Worm (Caenorhabditis elegans): ENCODE data around the gene K07E8.7.

The K07E8.7 gene

DNA sequence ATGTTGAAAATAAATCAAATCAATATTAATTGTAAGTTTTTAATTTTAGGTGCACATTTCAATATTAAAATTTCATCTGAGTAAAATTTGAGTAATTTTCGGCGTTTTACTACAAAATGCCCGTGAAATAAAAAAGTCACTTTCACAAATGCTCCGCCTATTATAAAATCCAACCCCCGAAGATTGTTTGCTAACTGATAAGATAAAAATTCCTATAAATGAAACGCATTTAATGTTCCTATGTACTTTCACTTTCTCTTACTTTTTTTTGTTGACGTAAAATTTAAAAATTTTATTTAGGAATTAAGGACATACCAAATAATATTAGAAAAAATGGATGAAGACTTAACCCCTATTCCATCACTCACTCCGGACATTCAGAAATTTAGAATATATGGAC is 8.2 kb upstream of the K07E8.7 start, which contains the start of gene sdz-24:
TSS of gene sdz-24 (plus strand) at position 301 of the 400 bp plus-strand sequence.
- no peak for TF ChIP-seq aha-1 (tag)

DNA sequence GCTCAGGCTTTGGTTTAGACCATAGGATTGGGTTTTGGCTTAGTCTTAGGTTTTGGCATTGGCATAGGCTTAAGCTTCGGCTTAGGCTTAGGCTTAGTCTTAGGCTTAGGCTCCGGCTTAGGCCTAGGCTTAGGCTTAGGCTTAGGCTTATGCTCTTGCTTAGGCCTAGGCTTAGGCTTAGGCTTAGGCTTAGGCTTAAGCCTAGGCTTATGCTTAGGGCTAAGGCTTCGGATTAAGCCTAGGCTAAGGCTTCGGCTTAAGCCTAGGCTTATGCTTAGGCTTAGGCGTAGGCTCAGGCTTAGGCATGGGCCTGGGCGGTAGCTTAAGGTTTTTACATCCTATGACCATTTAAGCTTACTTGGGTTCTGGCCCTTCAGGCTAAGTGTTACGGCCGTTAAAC is 1.2 kb upstream of the K07E8.7 start:
- TF ChIP-seq nhr-76 (tag; optimal IDR thresholded peaks at IDR 0.05) (no peak), unc-62 (GFP tag; optimal IDR thresholded peaks at IDR 0.05 in 1 of 2) (peak in 1 of 2 experiments; percentile 12), unc-62 (tag; optimal IDR thresholded peaks at IDR 0.05) (no peak), lin-1 (GFP tag; IDR thresholded peaks at IDR 0.05) (no peak)

DNA sequence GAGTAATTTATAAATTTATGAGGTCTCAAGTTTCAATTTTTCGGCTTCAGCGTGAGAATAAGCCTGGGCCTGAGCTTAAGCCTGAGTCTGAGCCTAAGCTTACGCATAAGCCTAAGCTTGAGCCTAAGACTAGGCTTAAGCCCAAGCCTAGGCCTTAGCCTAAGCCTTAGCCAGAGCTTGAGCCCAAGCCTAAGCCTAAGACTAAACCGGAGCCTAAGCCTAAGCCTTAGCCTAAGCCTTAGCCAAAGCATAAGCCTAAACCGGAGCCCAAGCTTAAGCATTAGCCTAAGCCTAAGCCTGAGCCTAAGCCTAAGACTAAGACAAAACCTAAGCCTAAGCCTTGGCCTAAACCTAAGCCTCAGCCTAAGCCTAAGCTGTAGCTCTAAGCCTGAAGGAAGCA is 6.4 kb downstream of the K07E8.7 start:
- TF ChIP-seq dmd-8 (GFP tag; IDR thresholded peaks at IDR 0.05) (no peak), lin-38 (GFP tag; IDR thresholded peaks at IDR 0.05) (no peak), hmg-1.1 (GFP tag; IDR thresholded peaks at IDR 0.05) (no peak), nhr-11 (tag; optimal IDR thresholded peaks at IDR 0.05) (no peak), F26F4.8 (GFP tag; conservative IDR thresholded peaks at IDR 0.05) (no peak)

DNA sequence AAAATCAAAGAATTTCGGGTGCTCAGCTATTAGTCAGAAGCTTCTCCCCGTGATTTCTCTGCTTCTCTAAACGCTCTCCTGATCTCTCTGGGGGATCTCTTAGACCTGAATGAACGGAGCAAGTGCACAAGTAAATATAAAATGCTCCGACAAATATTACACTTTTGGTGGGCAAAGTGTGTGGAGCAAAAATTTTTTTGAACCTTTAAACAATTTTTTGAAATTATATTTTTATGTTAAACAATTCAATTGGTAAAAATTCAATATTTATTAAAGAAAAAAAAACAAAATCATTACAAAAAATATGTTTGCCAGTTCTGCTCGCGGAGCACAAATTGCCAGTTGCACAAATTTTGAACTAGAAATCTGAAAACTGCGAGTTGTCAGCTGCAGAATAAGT is 10.7 kb downstream of the K07E8.7 start, which contains the start of gene K07E8.6:
TSS of gene K07E8.6 (minus strand) at position 101 of the 400 bp plus-strand sequence.
- TF ChIP-seq ceh-32 (tag; optimal IDR thresholded peaks at IDR 0.05; ENCODE audit: poor library complexity) (no peak), tra-1 (GFP tag; IDR thresholded peaks at IDR 0.05) (no peak), ceh-44 (GFP tag; IDR thresholded peaks at IDR 0.05) (no peak), cey-2 (tag; optimal IDR thresholded peaks at IDR 0.05; ENCODE audit: borderline replicate concordance, insufficient read depth) (no peak), lin-13 (GFP tag; optimal IDR thresholded peaks at IDR 0.05) (no peak), hlh-11 (tag; optimal IDR thresholded peaks at IDR 0.05) (no peak), nhr-6 (tag; optimal IDR thresholded peaks at IDR 0.05) (no peak), ceh-82 (tag; optimal IDR thresholded peaks at IDR 0.05) (no peak), unc-39 (tag; optimal IDR thresholded peaks at IDR 0.05) (no peak), skn-1 (tag; optimal IDR thresholded peaks at IDR 0.05) (no peak), zfp-3 (GFP tag; conservative IDR thresholded peaks at IDR 0.05) (no peak), R02D3.7 (tag; optimal IDR thresholded peaks at IDR 0.05) (no peak), nhr-111 (GFP tag; optimal IDR thresholded peaks at IDR 0.05) (no peak), fos-1 (tag; optimal IDR thresholded peaks at IDR 0.05) (no peak)

DNA sequence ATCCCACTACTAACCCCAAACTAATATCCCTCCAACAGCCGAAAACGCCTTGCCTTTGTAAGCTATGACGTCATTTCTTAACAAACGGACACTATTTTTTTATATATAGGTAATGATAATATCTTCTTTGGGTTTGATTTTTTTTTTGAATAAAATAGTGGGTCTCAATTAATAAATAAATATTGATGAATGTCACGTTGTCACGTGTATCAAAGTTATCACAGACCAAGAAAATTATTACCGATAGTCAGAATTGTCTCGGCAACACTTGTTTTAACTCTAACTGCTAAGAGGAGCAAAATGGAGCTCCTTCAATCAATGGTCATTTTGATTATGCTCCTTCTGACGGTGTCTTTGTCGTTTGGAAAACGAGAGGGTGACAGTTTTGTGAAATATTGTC is 16.2 kb downstream of the K07E8.7 start, which contains the start of gene T04B8.1:
TSS of gene T04B8.1 (plus strand) at position 301 of the 400 bp plus-strand sequence.
- TF ChIP-seq aha-1 (tag) (peak; percentile 29), mep-1 (tag; optimal IDR thresholded peaks at IDR 0.05) (no peak), madf-5 (GFP tag; IDR thresholded peaks at IDR 0.05) (no peak), lin-29 (GFP tag; IDR thresholded peaks at IDR 0.05) (no peak), dpl-1 (GFP tag; optimal IDR thresholded peaks at IDR 0.05) (no peak)

DNA sequence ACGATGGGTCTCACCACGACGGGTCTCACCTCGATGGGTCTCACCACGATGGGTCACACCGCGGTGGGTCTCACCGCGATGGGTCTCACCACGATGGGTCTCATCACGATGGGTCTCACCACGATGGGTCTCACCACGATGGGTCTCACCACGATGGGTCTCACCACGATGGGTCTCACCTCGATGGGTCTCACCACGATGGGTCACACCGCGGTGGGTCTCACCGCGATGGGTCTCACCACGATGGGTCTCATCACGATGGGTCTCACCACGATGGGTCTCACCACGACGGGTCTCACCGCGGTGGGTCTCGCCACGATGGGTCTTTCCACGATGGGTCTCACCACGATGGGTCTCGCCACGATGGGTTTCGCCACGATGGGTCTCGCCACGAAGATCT is 17.0 kb downstream of the K07E8.7 start:
- peak; percentile 81 for TF ChIP-seq set-16 (GFP tag; IDR thresholded peaks at IDR 0.05)

DNA sequence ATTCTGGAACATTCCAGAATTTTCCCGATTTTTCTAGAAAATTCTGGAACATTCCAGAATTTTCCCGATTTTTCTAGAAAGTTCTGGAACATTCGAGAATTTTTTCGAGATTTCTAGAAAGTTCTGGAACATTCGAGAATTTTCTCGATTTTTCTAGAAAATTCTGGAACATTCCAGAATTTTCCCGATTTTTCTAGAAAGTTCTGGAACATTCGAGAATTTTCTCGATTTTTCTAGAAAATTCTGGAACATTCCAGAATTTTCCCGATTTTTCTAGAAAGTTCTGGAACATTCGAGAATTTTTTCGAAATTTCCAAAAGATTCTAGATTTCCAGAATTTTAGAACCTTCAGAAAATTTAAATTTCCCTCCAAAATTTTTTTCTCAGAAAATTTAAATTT is 17.6 kb downstream of the K07E8.7 start:
- TF ChIP-seq lim-7 (GFP tag; IDR thresholded peaks at IDR 0.05) = peak; percentile 48; the same call in 1 of the 2 replicates

DNA sequence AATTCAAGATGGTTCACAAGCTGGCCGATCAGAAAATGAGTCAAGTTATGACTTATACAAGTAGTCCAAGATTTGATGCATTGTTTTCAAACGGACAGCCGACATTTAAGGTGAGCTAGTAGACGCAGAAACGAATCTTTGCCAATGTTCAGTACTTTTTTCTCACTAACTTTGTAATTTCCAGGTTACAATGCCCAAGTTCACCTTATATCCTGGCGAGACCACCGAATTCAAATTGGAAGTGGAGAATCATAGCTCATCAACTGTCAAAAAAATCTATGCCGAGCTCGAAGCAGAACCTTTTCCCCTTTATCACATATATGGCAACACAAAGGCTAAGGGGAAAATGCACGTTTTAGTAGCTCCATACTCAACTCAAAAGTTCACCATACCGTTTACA is 22.3 kb downstream of the K07E8.7 start:
- TF ChIP-seq mep-1 (tag; optimal IDR thresholded peaks at IDR 0.05) (no peak), nhr-111 (GFP tag; optimal IDR thresholded peaks at IDR 0.05) (no peak), hif-1 (tag; optimal IDR thresholded peaks at IDR 0.05) (no peak), dpl-1 (GFP tag; optimal IDR thresholded peaks at IDR 0.05) (no peak), ZK337.2 (GFP tag; IDR thresholded peaks at IDR 0.05) (no peak), Y105C5A.15 (GFP tag; IDR thresholded peaks at IDR 0.05) (no peak), fkh-10 (GFP tag; optimal IDR thresholded peaks at IDR 0.05) (no peak), zip-11 (GFP tag; IDR thresholded peaks at IDR 0.05) (no peak), unc-62 (GFP tag; optimal IDR thresholded peaks at IDR 0.05 in 1 of 2) (peak in 1 of 2 experiments; percentile 95), unc-62 (tag; optimal IDR thresholded peaks at IDR 0.05) (no peak)
